Fruit fly (Drosophila melanogaster): Measurements from ENCODE around the gene Apl.

The Apl gene

dm6 chr3L:16612152-16612551 lies 17.2 kb downstream of the Apl start, which contains the start of gene CG4101 (continued):
- TF ChIP-seq ase (GFP tag; IDR thresholded peaks at IDR 0.05) (peak; percentile 82), vnd (GFP tag; IDR thresholded peaks at IDR 0.05; ENCODE audit: partially characterized antibody) (peak; percentile 75), MESR4 (GFP tag; optimal IDR thresholded peaks at IDR 0.05) (no peak), CG14014 (GFP tag; IDR thresholded peaks at IDR 0.05) (peak; percentile 84), jing (GFP tag; optimal IDR thresholded peaks at IDR 0.05) (peak; percentile 52), CG2199 (GFP tag; IDR thresholded peaks at IDR 0.05) (no peak), wor (GFP tag; IDR thresholded peaks at IDR 0.05) (peak; percentile 57; the same call in 1 of the 2 replicates), chn (GFP tag; optimal IDR thresholded peaks at IDR 0.05) (peak; percentile 82), CG17186 (GFP tag; optimal IDR thresholded peaks at IDR 0.05) (no peak), prd (optimal IDR thresholded peaks at IDR 0.05) (no peak), prd (GFP tag; IDR thresholded peaks at IDR 0.05) (peak; percentile 85), Lpt (GFP tag; optimal IDR thresholded peaks at IDR 0.05) (no peak), Ada2b (GFP tag; IDR thresholded peaks at IDR 0.05) (peak; percentile 70), CG10147 (GFP tag; optimal IDR thresholded peaks at IDR 0.05) (peak; percentile 82), vfl (GFP tag; optimal IDR thresholded peaks at IDR 0.05) (peak; percentile 81), Hmr (GFP tag; optimal IDR thresholded peaks at IDR 0.05) (peak; percentile 84), ara (GFP tag; IDR thresholded peaks at IDR 0.05) (no peak; the same call in 1 of the 2 replicates), gt (GFP tag; IDR thresholded peaks at IDR 0.05) (no peak), stc (GFP tag; IDR thresholded peaks at IDR 0.05) (0 out of 2 replicates have a peak, but pooled peaks have one; percentile 28), tio (GFP tag; optimal IDR thresholded peaks at IDR 0.05) (no peak), nau (GFP tag; optimal IDR thresholded peaks at IDR 0.05) (peak; percentile 48), tna (GFP tag; IDR thresholded peaks at IDR 0.05; ENCODE audit: partially characterized antibody) (no peak), nerfin-2 (GFP tag; IDR thresholded peaks at IDR 0.05; ENCODE audit: partially characterized antibody) (no peak), CG2120 (GFP tag; optimal IDR thresholded peaks at IDR 0.05) (peak; percentile 92), CG7556 (GFP tag; optimal IDR thresholded peaks at IDR 0.05) (peak; percentile 53), CG11723 (GFP tag; optimal IDR thresholded peaks at IDR 0.05) (peak; percentile 52), ham (GFP tag; IDR thresholded peaks at IDR 0.05) (peak; percentile 39; the same call in 1 of the 2 replicates), cwo (GFP tag; optimal IDR thresholded peaks at IDR 0.05) (peak; percentile 50), luna (GFP tag; optimal IDR thresholded peaks at IDR 0.05) (peak; percentile 77), Neu2 (GFP tag; optimal IDR thresholded peaks at IDR 0.05; ENCODE audit: borderline replicate concordance) (no peak), dmrt99B (tag; optimal IDR thresholded peaks at IDR 0.05) (peak; percentile 72), CG16863 (GFP tag; optimal IDR thresholded peaks at IDR 0.05) (peak; percentile 64), sens-2 (GFP tag; IDR thresholded peaks at IDR 0.05) (peak; percentile 60; the same call in 1 of the 2 replicates), D19B (GFP tag; optimal IDR thresholded peaks at IDR 0.05) (peak; percentile 46), CG17829 (tag; optimal IDR thresholded peaks at IDR 0.05) (peak; percentile 76), grn (GFP tag; optimal IDR thresholded peaks at IDR 0.05) (no peak), CG6813 (GFP tag; optimal IDR thresholded peaks at IDR 0.05) (peak; percentile 29), CG14965 (GFP tag; optimal IDR thresholded peaks at IDR 0.05; ENCODE audit: borderline replicate concordance) (no peak), pfk (GFP tag; optimal IDR thresholded peaks at IDR 0.05) (no peak), scrt (GFP tag; optimal IDR thresholded peaks at IDR 0.05) (peak; percentile 43), Side (GFP tag; optimal IDR thresholded peaks at IDR 0.05) (peak; percentile 70), eyg (GFP tag; optimal IDR thresholded peaks at IDR 0.05) (peak; percentile 11), CG30020 (tag; optimal IDR thresholded peaks at IDR 0.05) (peak; percentile 79), BEAF-32 (GFP tag; optimal IDR thresholded peaks at IDR 0.05) (peak; percentile 90), CG14441 (GFP tag; IDR thresholded peaks at IDR 0.05) (peak; percentile 81), Mad (GFP tag; optimal IDR thresholded peaks at IDR 0.05) (peak; percentile 59), Fer2 (tag; optimal IDR thresholded peaks at IDR 0.05) (peak; percentile 65), Sry-δ (GFP tag; optimal IDR thresholded peaks at IDR 0.05) (peak; percentile 94), CG3726 (GFP tag; IDR thresholded peaks at IDR 0.05) (no peak), sr (GFP tag; IDR thresholded peaks at IDR 0.05) (no peak), CG18619 (GFP tag; optimal IDR thresholded peaks at IDR 0.05) (peak; percentile 50)

All from whole organism, embryonic.